Fruit fly (Drosophila melanogaster) whole organism, prepupa: Measurements from ENCODE around the gene CG31524.

Experiments
- Blimp-1 ChIP-seq: fragments of 200-800 bp; sonication (Bioruptor generic); optimal IDR thresholded peaks from 3 replicates; lab custom pipeline; 2017; ENCODE audit warnings: missing biosample characterization, missing genetic modification characterization, mild to moderate bottlenecking, moderate library complexity, missing genetic modification reagents
- CG10631 ChIP-seq: fragments of 200-800 bp; sonication (Bioruptor generic); optimal IDR thresholded peaks from 2 replicates; lab custom pipeline; 2016; ENCODE audit warnings: missing biosample characterization, missing genetic modification characterization
- CG10669 ChIP-seq: fragments of 200-800 bp; sonication (Bioruptor generic); optimal IDR thresholded peaks from 3 replicates; lab custom pipeline; 2018; ENCODE audit warnings: missing biosample characterization, mild to moderate bottlenecking, missing genetic modification characterization, moderate library complexity
- CG11762 ChIP-seq: fragments of 200-800 bp; sonication (Bioruptor generic); optimal IDR thresholded peaks from 3 replicates; lab custom pipeline; 2016; ENCODE audit warnings: missing biosample characterization, missing genetic modification characterization; ENCODE audit not compliant: insufficient read depth
- CG1621 ChIP-seq: fragments of 200-800 bp; sonication (Bioruptor generic); optimal IDR thresholded peaks from 3 replicates; lab custom pipeline; 2018; ENCODE audit warnings: missing biosample characterization, mild to moderate bottlenecking, missing genetic modification characterization
- CG16779 ChIP-seq: fragments of 200-800 bp; sonication (Bioruptor generic); optimal IDR thresholded peaks from 3 replicates; lab custom pipeline; 2017; ENCODE audit warnings: missing biosample characterization, mild to moderate bottlenecking, missing genetic modification characterization
- CG3032 ChIP-seq: fragments of 200-800 bp; optimal IDR thresholded peaks from 2 replicates; lab custom pipeline; 2019; ENCODE audit warnings: missing biosample characterization, mild to moderate bottlenecking, missing genetic modification characterization, moderate library complexity
- CG32006 ChIP-seq: fragments of 200-800 bp; sonication (Bioruptor generic); optimal IDR thresholded peaks from 3 replicates; lab custom pipeline; 2017; ENCODE audit warnings: missing biosample characterization, mild to moderate bottlenecking, missing genetic modification characterization
- CG34406 ChIP-seq: fragments of 200-800 bp; sonication (Bioruptor generic); optimal IDR thresholded peaks from 3 replicates; lab custom pipeline; 2016; ENCODE audit warnings: missing biosample characterization, missing genetic modification characterization
- CG3919 ChIP-seq: fragments of 200-800 bp; sonication (Bioruptor generic); optimal IDR thresholded peaks from 3 replicates; lab custom pipeline; 2016; ENCODE audit warnings: missing biosample characterization, missing genetic modification characterization
- CG4318 ChIP-seq: fragments of 200-800 bp; sonication (Bioruptor generic); optimal IDR thresholded peaks from 3 replicates; lab custom pipeline; 2017; ENCODE audit warnings: missing biosample characterization, mild to moderate bottlenecking, missing genetic modification characterization
- CG6163 ChIP-seq: fragments of 200-800 bp; sonication (Bioruptor generic); IDR thresholded peaks from 3 replicates; pipeline ENCODE4 v1.3.6; 2022; ENCODE audit warnings: missing biosample characterization, missing genetic modification characterization
- CG6276 ChIP-seq: fragments of 200-800 bp; sonication (Bioruptor generic); optimal IDR thresholded peaks from 2 replicates; lab custom pipeline; 2017; ENCODE audit warnings: missing biosample characterization, mild to moderate bottlenecking, missing genetic modification characterization
- CG6808 ChIP-seq: fragments of 200-800 bp; sonication (Bioruptor generic); optimal IDR thresholded peaks from 3 replicates; lab custom pipeline; 2017; ENCODE audit warnings: missing biosample characterization, missing genetic modification characterization, mild to moderate bottlenecking, moderate library complexity, missing genetic modification reagents
- CG6854 ChIP-seq: fragments of 200-800 bp; sonication (Bioruptor generic); optimal IDR thresholded peaks from 2 replicates; lab custom pipeline; 2017; ENCODE audit warnings: missing biosample characterization, mild to moderate bottlenecking, missing genetic modification characterization
- CG8319 ChIP-seq: fragments of 200-800 bp; sonication (Bioruptor generic); optimal IDR thresholded peaks from 3 replicates; lab custom pipeline; 2016; ENCODE audit warnings: missing biosample characterization, missing genetic modification characterization
- CG9139 ChIP-seq: fragments of 200-800 bp; sonication (Bioruptor generic); optimal IDR thresholded peaks from 3 replicates; lab custom pipeline; 2017; ENCODE audit warnings: missing biosample characterization, mild to moderate bottlenecking, missing genetic modification characterization
- Eip78C ChIP-seq: fragments of 200-800 bp; sonication (Bioruptor generic); peaks from one replicate; lab custom pipeline; 2016; ENCODE audit warnings: missing biosample characterization, missing genetic modification characterization
- Ets96B ChIP-seq: fragments of 200-800 bp; optimal IDR thresholded peaks from 2 replicates; lab custom pipeline; 2019; ENCODE audit warnings: missing biosample characterization, mild to moderate bottlenecking, missing genetic modification characterization, moderate library complexity
- Gug ChIP-seq: fragments of 200-800 bp; sonication (Bioruptor generic); IDR thresholded peaks from 2 replicates; pipeline ENCODE4 v1.3.6; 2022; ENCODE audit warnings: missing biosample characterization, missing genetic modification characterization
- Hr38 ChIP-seq: sonication (Bioruptor generic); optimal IDR thresholded peaks from 2 replicates; lab custom pipeline; 2016; ENCODE audit warnings: missing biosample characterization, missing genetic modification characterization
- OdsH ChIP-seq: fragments of 200-800 bp; sonication (Bioruptor generic); optimal IDR thresholded peaks from 3 replicates; lab custom pipeline; 2016; ENCODE audit warnings: missing biosample characterization, missing genetic modification characterization
- Smox ChIP-seq: fragments of 200-800 bp; sonication (Bioruptor generic); optimal IDR thresholded peaks from 3 replicates; lab custom pipeline; 2016; ENCODE audit warnings: missing biosample characterization, missing genetic modification characterization
- Sox14 ChIP-seq: fragments of 200-800 bp; sonication (Bioruptor generic); optimal IDR thresholded peaks from 3 replicates; lab custom pipeline; 2016; ENCODE audit warnings: missing biosample characterization, missing genetic modification characterization
- Sox15 ChIP-seq: fragments of 200-800 bp; sonication (Bioruptor generic); optimal IDR thresholded peaks from 3 replicates; lab custom pipeline; 2016; ENCODE audit warnings: missing biosample characterization, missing genetic modification characterization
- acj6 ChIP-seq: fragments of 200-800 bp; sonication (Bioruptor generic); optimal IDR thresholded peaks from 3 replicates; lab custom pipeline; 2016; ENCODE audit warnings: missing biosample characterization, missing genetic modification characterization
- cyc ChIP-seq: fragments of 200-800 bp; sonication (Bioruptor generic); optimal IDR thresholded peaks from 3 replicates; lab custom pipeline; 2016; ENCODE audit warnings: missing biosample characterization, missing genetic modification characterization
- dac ChIP-seq: fragments of 200-800 bp; sonication (Bioruptor generic); optimal IDR thresholded peaks from 2 replicates; lab custom pipeline; 2017; ENCODE audit warnings: missing biosample characterization, mild to moderate bottlenecking, missing genetic modification characterization
- dsx ChIP-seq: fragments of 200-800 bp; optimal IDR thresholded peaks from 3 replicates; lab custom pipeline; 2019; ENCODE audit warnings: missing biosample characterization, mild to moderate bottlenecking, missing genetic modification characterization, moderate library complexity; ENCODE audit not compliant: poor library complexity, severe bottlenecking
- eg ChIP-seq: fragments of 200-800 bp; sonication (Bioruptor generic); IDR thresholded peaks from 3 replicates; pipeline ENCODE4 v1.3.6; 2022; ENCODE audit warnings: missing biosample characterization, missing genetic modification characterization
- esn ChIP-seq: fragments of 200-800 bp; sonication (Bioruptor generic); optimal IDR thresholded peaks from 2 replicates; lab custom pipeline; 2016; ENCODE audit warnings: missing biosample characterization, mild to moderate bottlenecking, missing genetic modification characterization, moderate library complexity
- fd59A ChIP-seq: fragments of 200-800 bp; sonication (Bioruptor generic); optimal IDR thresholded peaks from 2 replicates; lab custom pipeline; 2017; ENCODE audit warnings: missing biosample characterization, mild to moderate bottlenecking, missing genetic modification characterization, missing genetic modification reagents
- fd85E ChIP-seq: fragments of 200-800 bp; sonication (Bioruptor generic); optimal IDR thresholded peaks from 3 replicates; lab custom pipeline; 2016; ENCODE audit warnings: missing biosample characterization, missing genetic modification characterization
- fkh ChIP-seq: fragments of 200-800 bp; sonication (Bioruptor generic); optimal IDR thresholded peaks from 3 replicates; lab custom pipeline; 2017; ENCODE audit warnings: missing biosample characterization, mild to moderate bottlenecking, missing genetic modification characterization, moderate library complexity
- lz ChIP-seq: fragments of 200-800 bp; sonication (Bioruptor generic); optimal IDR thresholded peaks from 3 replicates; lab custom pipeline; 2016; ENCODE audit warnings: missing biosample characterization, missing genetic modification characterization
- net ChIP-seq: fragments of 200-800 bp; sonication (Bioruptor generic); optimal IDR thresholded peaks from 3 replicates; lab custom pipeline; 2016; ENCODE audit warnings: missing biosample characterization, missing genetic modification characterization
- spab ChIP-seq: fragments of 200-800 bp; sonication (Bioruptor generic); optimal IDR thresholded peaks from 2 replicates; lab custom pipeline; 2017; ENCODE audit warnings: missing biosample characterization, mild to moderate bottlenecking, missing genetic modification characterization, missing genetic modification reagents
- ss ChIP-seq, 2 experiments: fragments of 200-800 bp; sonication (Bioruptor generic); optimal IDR thresholded peaks; 2 replicates in 1 of 2; 3 replicates in 1 of 2; lab custom pipeline; 2017 to 2018; ENCODE audit warnings: mild to moderate bottlenecking in 2 of 2, missing biosample characterization in 2 of 2, missing genetic modification characterization in 2 of 2, moderate library complexity in 1 of 2
- svp ChIP-seq: fragments of 200-800 bp; sonication (Bioruptor generic); peaks from one replicate; lab custom pipeline; 2016; ENCODE audit warnings: missing biosample characterization, missing genetic modification characterization
- vri ChIP-seq: fragments of 200-800 bp; sonication (Bioruptor generic); optimal IDR thresholded peaks from 3 replicates; lab custom pipeline; 2016; ENCODE audit warnings: missing biosample characterization, mild to moderate bottlenecking, missing genetic modification characterization

CG31524 gene

DNA sequence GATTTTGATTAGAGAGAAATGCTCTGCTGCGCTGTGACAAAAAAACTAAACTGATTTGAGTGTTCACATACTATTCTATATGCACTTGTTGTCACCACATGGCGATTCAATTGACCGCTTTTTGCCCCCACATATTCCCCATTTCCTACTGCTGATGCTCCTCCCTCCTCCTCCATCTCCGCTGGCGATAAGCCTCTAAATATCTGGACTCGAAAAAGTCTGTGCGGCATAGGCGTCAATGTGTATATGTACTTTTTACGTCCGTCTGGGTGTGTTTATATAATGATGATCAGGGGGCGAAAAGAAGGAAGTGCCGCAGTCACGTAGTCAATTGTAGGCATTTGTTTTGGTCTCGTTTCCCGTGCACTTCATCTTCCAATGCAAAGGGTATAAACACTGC is 47.6 kb downstream of the CG31524 start (continued):
- no peak for TF ChIP-seq Sox15 (GFP tag; lab: Kevin White, UChicago)
- TF ChIP-seq CG3919 (GFP tag; lab: Kevin White, UChicago) = no peak
- TF ChIP-seq CG16779 (tag; lab: Kevin White, UChicago) = no peak
- TF ChIP-seq CG10631 (GFP tag; lab: Kevin White, UChicago) = no peak
- no peak for TF ChIP-seq CG3032 (tag; lab: Kevin White, UChicago)
- TF ChIP-seq Gug (GFP tag; lab: Robert Waterston, UW) = no peak
- TF ChIP-seq esn (GFP tag; lab: Kevin White, UChicago) = no peak
- TF ChIP-seq dac (GFP tag; lab: Kevin White, UChicago) = no peak
- TF ChIP-seq vri (GFP tag; lab: Kevin White, UChicago) = peak; percentile 13
- TF ChIP-seq Ets96B (tag; lab: Kevin White, UChicago) = no peak
- TF ChIP-seq ss (GFP tag; optimal IDR thresholded peaks at IDR 0.05; lab: Kevin White, UChicago) = no peak
- TF ChIP-seq Blimp-1 (GFP tag; lab: Kevin White, UChicago) = no peak
- TF ChIP-seq CG32006 (GFP tag; lab: Kevin White, UChicago) = no peak
- peak; percentile 17 for TF ChIP-seq CG6276 (GFP tag; lab: Kevin White, UChicago)
- TF ChIP-seq svp (GFP tag; lab: Kevin White, UChicago) = peak; percentile 83
- peak; percentile 7 for TF ChIP-seq CG1621 (tag; lab: Kevin White, UChicago)
- TF ChIP-seq acj6 = no peak
- no peak for TF ChIP-seq CG4318 (GFP tag; lab: Kevin White, UChicago)

DNA sequence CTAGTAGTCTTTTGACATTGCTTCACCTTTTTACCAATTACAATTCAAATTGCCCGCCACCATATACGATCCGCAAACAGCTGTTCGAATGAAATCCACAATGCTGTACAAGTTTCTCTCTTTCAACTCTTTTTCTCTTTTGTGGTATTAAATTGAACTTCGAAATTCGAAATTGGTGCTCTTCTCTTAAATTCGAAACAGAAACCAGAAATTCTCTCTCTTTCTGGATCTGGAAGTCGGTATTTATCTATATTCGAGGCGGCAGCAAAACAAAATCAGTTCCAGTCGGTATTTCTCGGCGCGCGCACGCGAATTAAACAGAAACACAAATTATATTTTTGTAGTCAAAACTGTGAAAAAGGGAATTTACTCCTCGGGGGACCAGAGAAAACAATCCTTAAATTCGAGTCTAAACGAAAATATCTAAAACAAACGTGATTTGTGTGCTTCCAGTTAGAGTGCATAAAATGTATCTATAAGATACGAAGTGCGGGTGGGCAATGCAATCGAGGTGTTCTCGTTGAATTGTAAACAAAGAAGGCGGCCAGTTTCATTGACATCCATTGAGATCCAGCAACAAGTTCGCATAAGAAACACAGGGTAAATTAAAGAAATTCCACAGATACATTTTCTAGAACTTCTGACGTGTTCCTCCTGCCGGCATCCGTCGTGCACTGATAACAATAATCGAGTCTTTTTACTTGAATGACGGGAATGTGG is 48.2 kb downstream of the CG31524 start, which contains the start of gene PH4alphaEFB:
TSS of gene PH4alphaEFB (plus strand) at position 276 of the 720 bp plus-strand sequence.
- TF ChIP-seq CG3032 (tag; lab: Kevin White, UChicago) (no peak), dsx (GFP tag; lab: Kevin White, UChicago) (peak; percentile 62), CG6163 (GFP tag; lab: Robert Waterston, UW) (peak; percentile 11; the same call in 1 of the 3 replicates), CG11762 (GFP tag; lab: Kevin White, UChicago) (no peak), net (GFP tag; lab: Kevin White, UChicago) (no peak), CG10669 (GFP tag; lab: Kevin White, UChicago) (no peak), Gug (GFP tag; lab: Robert Waterston, UW) (no peak), spab (no peak), CG6854 (GFP tag; lab: Kevin White, UChicago) (peak; percentile 11), ss (GFP tag; optimal IDR thresholded peaks at IDR 0.05; lab: Kevin White, UChicago) (peak; percentile 30 to 49), Sox14 (GFP tag; lab: Kevin White, UChicago) (peak; percentile 37), CG8319 (GFP tag; lab: Kevin White, UChicago) (no peak), CG34406 (no peak), Sox15 (GFP tag; lab: Kevin White, UChicago) (no peak), CG4318 (GFP tag; lab: Kevin White, UChicago) (no peak), CG9139 (peak; percentile 41), OdsH (GFP tag; lab: Kevin White, UChicago) (no peak), CG16779 (tag; lab: Kevin White, UChicago) (no peak), CG6808 (no peak), Hr38 (GFP tag; lab: Kevin White, UChicago) (no peak), cyc (no peak), CG32006 (GFP tag; lab: Kevin White, UChicago) (no peak), lz (no peak), fd85E (GFP tag; lab: Kevin White, UChicago) (peak; percentile 15), eg (GFP tag; lab: Robert Waterston, UW) (no peak), Eip78C (peak; percentile 62), fkh (peak; percentile 49), Smox (GFP tag; lab: Kevin White, UChicago) (no peak), Blimp-1 (GFP tag; lab: Kevin White, UChicago) (no peak), fd59A (no peak)
